Worm (Caenorhabditis elegans) whole organism, early embryonic: ENCODE data around the gene ZK970.8.

Experiments used
- F13C5.2 ChIP-seq: sonication (generic microtip); optimal IDR thresholded peaks from 2 replicates; lab custom pipeline; 2017; ENCODE audit warnings: mild to moderate bottlenecking, missing genetic modification characterization, inconsistent platforms, missing compliant biosample characterization
- aly-1 ChIP-seq: sonication (generic microtip); optimal IDR thresholded peaks from 2 replicates; lab custom pipeline; 2016; ENCODE audit warnings: missing genetic modification characterization, missing compliant biosample characterization
- ama-1 ChIP-seq: fragments of 150-350 bp; optimal IDR thresholded peaks from 2 replicates; lab custom pipeline; 2014
- ceh-13 ChIP-seq: fragments of 200-800 bp; sonication (Bioruptor generic); optimal IDR thresholded peaks from 2 replicates; lab custom pipeline; 2018; ENCODE audit warnings: mild to moderate bottlenecking, missing genetic modification characterization, missing compliant biosample characterization
- ceh-36 ChIP-seq: sonication (generic microtip); optimal IDR thresholded peaks from 2 replicates; lab custom pipeline; 2016; ENCODE audit warnings: missing genetic modification characterization, inconsistent platforms, missing compliant biosample characterization
- ets-7 ChIP-seq: sonication (generic microtip); optimal IDR thresholded peaks from 2 replicates; lab custom pipeline; 2016; ENCODE audit warnings: missing genotype, missing genetic modification characterization, missing compliant biosample characterization
- flt-1 ChIP-seq: fragments of 200-800 bp; sonication (Bioruptor generic); IDR thresholded peaks from 2 replicates; pipeline ENCODE4 v1.3.6; 2022; ENCODE audit warnings: missing genetic modification characterization, missing compliant biosample characterization
- hmbx-1 ChIP-seq: sonication (generic microtip); optimal IDR thresholded peaks from 2 replicates; lab custom pipeline; 2016; ENCODE audit warnings: mild to moderate bottlenecking, missing genetic modification characterization, missing compliant biosample characterization
- hnd-1 ChIP-seq: sonication (generic microtip); optimal IDR thresholded peaks from 2 replicates; lab custom pipeline; 2016; ENCODE audit warnings: missing genetic modification characterization, missing compliant biosample characterization
- pes-1 ChIP-seq: fragments of 200-800 bp; sonication (Bioruptor generic); IDR thresholded peaks from 2 replicates; pipeline ENCODE4 v1.3.6; 2022; ENCODE audit warnings: missing genetic modification reagents, missing genetic modification characterization, missing compliant biosample characterization
- scrt-1 ChIP-seq: fragments of 200-800 bp; sonication (Bioruptor generic); IDR thresholded peaks from 2 replicates; pipeline ENCODE4 v1.3.6; 2022; ENCODE audit warnings: missing genetic modification characterization, missing compliant biosample characterization
- sea-1 ChIP-seq: fragments of 200-800 bp; sonication (Bioruptor generic); conservative IDR thresholded peaks from 2 replicates; pipeline ENCODE4 v1.3.6; 2022; ENCODE audit warnings: missing genetic modification characterization, missing compliant biosample characterization
- tbx-11 ChIP-seq: fragments of 200-800 bp; sonication (Bioruptor generic); IDR thresholded peaks from 2 replicates; pipeline ENCODE4 v1.3.6; 2022; ENCODE audit warnings: missing genetic modification characterization, missing compliant biosample characterization

ce11 chrII:10325615-10326232 is 16.3 kb downstream of the ZK970.8 start, which contains the start of gene appg-1:
- TF ChIP-seq scrt-1 (GFP tag; lab: Robert Waterston, UW) (no peak), flt-1 (GFP tag; lab: Robert Waterston, UW) (no peak), ama-1 (lab: Kevin White, UChicago) (no peak), hmbx-1 (tag; lab: Kevin White, UChicago) (no peak), pes-1 (GFP tag; lab: Robert Waterston, UW) (no peak), hnd-1 (tag; lab: Kevin White, UChicago) (no peak), ceh-36 (tag; lab: Kevin White, UChicago) (no peak), aly-1 (tag; lab: Kevin White, UChicago) (no peak), F13C5.2 (tag; lab: Kevin White, UChicago) (no peak), tbx-11 (GFP tag; lab: Robert Waterston, UW) (no peak), ets-7 (tag; lab: Kevin White, UChicago) (no peak), sea-1 (GFP tag; lab: Robert Waterston, UW) (no peak), ceh-13 (no peak)
